Fruit fly (Drosophila melanogaster): ENCODE data around the gene Pten.

Pten gene

DNA sequence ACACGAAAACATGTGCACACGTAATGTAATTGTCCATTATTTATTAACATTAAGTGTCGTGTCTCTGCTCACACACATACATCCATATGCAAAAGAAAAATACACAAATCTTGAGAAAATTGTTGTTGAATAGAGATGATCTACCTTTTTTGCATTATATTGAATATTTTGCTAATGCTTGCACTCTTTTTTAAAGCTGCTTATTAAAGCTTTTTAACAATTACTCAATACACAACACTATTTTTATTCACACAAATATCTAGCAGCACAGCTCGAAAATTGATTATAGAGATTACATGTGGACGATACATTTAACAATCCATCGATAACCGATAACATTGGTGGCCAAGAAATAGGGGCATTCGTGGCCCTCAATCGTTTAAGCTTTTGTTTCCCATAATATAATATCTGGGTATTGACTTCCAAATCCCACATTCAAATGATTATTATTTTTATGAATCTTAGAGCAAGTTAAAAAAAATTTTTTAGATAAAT is 31.3 kb upstream of the Pten start, which contains the start of gene Ufd4 (continued):
- TF ChIP-seq Camta (GFP tag; optimal IDR thresholded peaks at IDR 0.05) (peak; percentile 68), sens (GFP tag) (peak; percentile 93), CG10431 (GFP tag; optimal IDR thresholded peaks at IDR 0.05) (no peak), en (GFP tag; optimal IDR thresholded peaks at IDR 0.05) (no peak), CG9609 (GFP tag; optimal IDR thresholded peaks at IDR 0.05) (peak; percentile 16), tna (GFP tag; IDR thresholded peaks at IDR 0.05; ENCODE audit: partially characterized antibody) (no peak), CHES-1-like (GFP tag; optimal IDR thresholded peaks at IDR 0.05) (peak; percentile 42), CG7745 (tag; optimal IDR thresholded peaks at IDR 0.05) (peak; percentile 7), CG12299 (tag; optimal IDR thresholded peaks at IDR 0.05) (no peak), CG12391 (tag; optimal IDR thresholded peaks at IDR 0.05) (peak; percentile 82), Nf-YA (GFP tag; IDR thresholded peaks at IDR 0.05) (peak; percentile 44; the same call in 1 of the 2 replicates), Abd-B (GFP tag; optimal IDR thresholded peaks at IDR 0.05) (no peak), CG14014 (GFP tag; IDR thresholded peaks at IDR 0.05) (peak; percentile 75; the same call in 1 of the 2 replicates), CG14441 (GFP tag; IDR thresholded peaks at IDR 0.05) (no peak; the same call in 1 of the 2 replicates), dysf (GFP tag; IDR thresholded peaks at IDR 0.05) (no peak; the same call in 2 of the 3 replicates), Dp (GFP tag; optimal IDR thresholded peaks at IDR 0.05) (peak; percentile 16), kah (GFP tag; optimal IDR thresholded peaks at IDR 0.05) (peak; percentile 43), pfk (GFP tag; optimal IDR thresholded peaks at IDR 0.05) (peak; percentile 47), sr (GFP tag; IDR thresholded peaks at IDR 0.05) (no peak), CG6272 (GFP tag; IDR thresholded peaks at IDR 0.05) (no peak), Xrp1 (GFP tag; IDR thresholded peaks at IDR 0.05) (peak; percentile 79), mirr (GFP tag; optimal IDR thresholded peaks at IDR 0.05) (no peak), B-H2 (GFP tag; optimal IDR thresholded peaks at IDR 0.05) (peak; percentile 48), ac (GFP tag; optimal IDR thresholded peaks at IDR 0.05) (no peak), CG7987 (GFP tag; optimal IDR thresholded peaks at IDR 0.05) (peak; percentile 43), CG3995 (GFP tag; optimal IDR thresholded peaks at IDR 0.05) (peak; percentile 49), CG9727 (GFP tag; optimal IDR thresholded peaks at IDR 0.05) (no peak), sob (GFP tag; IDR thresholded peaks at IDR 0.05) (peak; percentile 36; the same call in 1 of the 2 replicates), tgo (GFP tag; IDR thresholded peaks at IDR 0.05) (no peak), trem (tag; optimal IDR thresholded peaks at IDR 0.05) (peak; percentile 66), E2f1 (GFP tag; IDR thresholded peaks at IDR 0.05) (peak; percentile 64; the same call in 1 of the 2 replicates), Ravus (GFP tag; IDR thresholded peaks at IDR 0.05) (no peak), CG33213 (GFP tag; optimal IDR thresholded peaks at IDR 0.05) (no peak), NFAT (GFP tag; IDR thresholded peaks at IDR 0.05) (no peak), CG1024 (GFP tag; IDR thresholded peaks at IDR 0.05) (peak; percentile 80; the same call in 1 of the 2 replicates), ranshi (GFP tag; IDR thresholded peaks at IDR 0.05) (no peak; the same call in 1 of the 2 replicates), B-H1 (GFP tag; IDR thresholded peaks at IDR 0.05) (peak; percentile 46; the same call in 1 of the 3 replicates), CG10654 (GFP tag; optimal IDR thresholded peaks at IDR 0.05) (peak; percentile 27), CG32532 (GFP tag; IDR thresholded peaks at IDR 0.05) (no peak; the same call in 1 of the 2 replicates), gfzf (GFP tag; optimal IDR thresholded peaks at IDR 0.05) (peak; percentile 14), CG13123 (GFP tag; optimal IDR thresholded peaks at IDR 0.05) (peak; percentile 6), tx (GFP tag; optimal IDR thresholded peaks at IDR 0.05) (peak; percentile 58), eve (GFP tag; optimal IDR thresholded peaks at IDR 0.05) (no peak), CG11695 (GFP tag; IDR thresholded peaks at IDR 0.05) (peak; percentile 63; the same call in 2 of the 3 replicates), Atf-2 (GFP tag; optimal IDR thresholded peaks at IDR 0.05) (peak; percentile 27), dati (GFP tag; IDR thresholded peaks at IDR 0.05) (no peak), row (GFP tag; IDR thresholded peaks at IDR 0.05) (peak; percentile 81), CG13424 (tag; optimal IDR thresholded peaks at IDR 0.05) (peak; percentile 73), YL-1 (GFP tag; optimal IDR thresholded peaks at IDR 0.05) (peak; percentile 37), hb (GFP tag; IDR thresholded peaks at IDR 0.05; ENCODE audit: partially characterized antibody) (no peak), CG10979 (tag; optimal IDR thresholded peaks at IDR 0.05) (peak; percentile 64)
